Worm (Caenorhabditis elegans): ENCODE results near the gene col-184.

DNA sequence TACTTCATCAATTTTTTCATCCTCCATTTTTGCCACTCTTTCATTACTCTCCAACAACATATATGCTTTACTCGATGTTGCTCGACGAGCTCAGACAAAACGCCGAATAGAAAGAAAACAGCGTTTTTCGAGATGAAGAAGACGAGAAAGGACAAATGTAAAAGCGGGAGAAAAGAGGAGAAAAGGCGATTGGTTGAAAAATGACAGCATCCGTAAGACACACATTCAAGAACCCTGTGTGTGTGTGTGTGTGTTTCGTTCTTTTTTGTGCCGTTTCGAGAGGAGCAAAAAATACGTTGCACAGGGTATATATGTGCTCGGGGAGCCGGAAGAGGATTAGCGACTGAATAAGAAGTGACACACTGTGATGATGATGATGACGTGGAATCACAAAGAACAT, 24.5 kb downstream of the col-184 start:
- TF ChIP-seq snpc-4 (tag; optimal IDR thresholded peaks at IDR 0.05) (no peak), nhr-11 (tag; optimal IDR thresholded peaks at IDR 0.05) (no peak), pqm-1 (tag; optimal IDR thresholded peaks at IDR 0.05) (no peak), sea-2 (GFP tag; optimal IDR thresholded peaks at IDR 0.05) (no peak), unc-62 (GFP tag; optimal IDR thresholded peaks at IDR 0.05) (no peak), nhr-23 (tag; optimal IDR thresholded peaks at IDR 0.05) (no peak), unc-39 (tag; optimal IDR thresholded peaks at IDR 0.05) (no peak), R02D3.7 (tag; optimal IDR thresholded peaks at IDR 0.05) (no peak), lin-15B (tag; optimal IDR thresholded peaks at IDR 0.05) (no peak), daf-12 (tag; optimal IDR thresholded peaks at IDR 0.05) (no peak), pha-4 (tag; optimal IDR thresholded peaks at IDR 0.05) (no peak), elt-1 (tag; optimal IDR thresholded peaks at IDR 0.05) (no peak), ama-1 (optimal IDR thresholded peaks at IDR 0.05) (no peak)
